Fruit fly (Drosophila melanogaster) whole organism, wandering third instar larva: ENCODE data around the gene Atxn7.

Source experiments
- Abd-B ChIP-seq: fragments of >200 bp; optimal IDR thresholded peaks from 2 replicates; lab custom pipeline; 2017; ENCODE audit warnings: missing biosample characterization, missing genetic modification characterization
- CG32264 ChIP-seq: fragments of 200-800 bp; sonication (Bioruptor generic); optimal IDR thresholded peaks from 2 replicates; lab custom pipeline; 2016; ENCODE audit warnings: missing biosample characterization, missing genetic modification characterization
- CrebA ChIP-seq: fragments of 200-800 bp; sonication (Bioruptor generic); optimal IDR thresholded peaks from 2 replicates; lab custom pipeline; 2016; ENCODE audit warnings: missing biosample characterization, mild to moderate bottlenecking, missing genetic modification characterization, borderline replicate concordance
- Dfd ChIP-seq: fragments of >200 bp; optimal IDR thresholded peaks from 2 replicates; lab custom pipeline; 2017; ENCODE audit warnings: missing biosample characterization, missing genetic modification characterization
- Dif ChIP-seq: fragments of 200-275, 200-300 bp; sonication (Bioruptor generic); optimal IDR thresholded peaks from 2 replicates; lab custom pipeline; 2018; ENCODE audit warnings: missing biosample characterization, missing genetic modification characterization; ENCODE audit not compliant: partially characterized antibody
- HLH106 ChIP-seq: fragments of 200-800 bp; optimal IDR thresholded peaks from 3 replicates; lab custom pipeline; 2019; ENCODE audit warnings: missing biosample characterization, mild to moderate bottlenecking, missing genetic modification characterization, moderate library complexity
- Hr78 ChIP-seq: fragments of >200 bp; optimal IDR thresholded peaks from 2 replicates; lab custom pipeline; 2017; ENCODE audit warnings: missing biosample characterization, missing genetic modification characterization
- Hr83 ChIP-seq: fragments of 200-300 bp; sonication (Bioruptor generic); optimal IDR thresholded peaks from 2 replicates; lab custom pipeline; 2016; ENCODE audit warnings: missing biosample characterization, mild to moderate bottlenecking, missing genetic modification characterization, moderate library complexity; ENCODE audit not compliant: poor library complexity, severe bottlenecking
- Jra ChIP-seq: sonication (Bioruptor generic); optimal IDR thresholded peaks from 2 replicates; lab custom pipeline; 2016; ENCODE audit warnings: missing biosample characterization, missing genetic modification characterization
- Mio ChIP-seq: sonication (Bioruptor generic); optimal IDR thresholded peaks from 2 replicates; lab custom pipeline; 2016; ENCODE audit warnings: missing biosample characterization, missing genetic modification characterization
- N ChIP-seq: fragments of >200 bp; optimal IDR thresholded peaks from 2 replicates; lab custom pipeline; 2018; ENCODE audit warnings: missing biosample characterization, missing external identifiers, missing genetic modification characterization
- OdsH ChIP-seq: fragments of 200-800 bp; sonication (Bioruptor generic); optimal IDR thresholded peaks from 2 replicates; lab custom pipeline; 2016; ENCODE audit warnings: missing biosample characterization, mild to moderate bottlenecking, missing genetic modification characterization
- Sp1 ChIP-seq: fragments of 200-800 bp; sonication (Bioruptor generic); optimal IDR thresholded peaks from 3 replicates; lab custom pipeline; 2019; ENCODE audit warnings: missing biosample characterization, mild to moderate bottlenecking, missing genetic modification characterization, moderate library complexity
- Vsx2 ChIP-seq: fragments of 200-300, 225-300 bp; sonication (Bioruptor generic); optimal IDR thresholded peaks from 2 replicates; lab custom pipeline; 2018; ENCODE audit warnings: missing biosample characterization, missing genetic modification characterization; ENCODE audit not compliant: partially characterized antibody
- dl ChIP-seq, 2 experiments: fragments of 175-275, 200-275 bp in 1 of 2; fragments of 200-275 bp in 1 of 2; sonication (Bioruptor generic); optimal IDR thresholded peaks; lab custom pipeline; 2018; ENCODE audit warnings: mild to moderate bottlenecking in 2 of 2, missing biosample characterization in 2 of 2, missing genetic modification characterization in 2 of 2, moderate library complexity in 2 of 2; ENCODE audit not compliant: partially characterized antibody in 2 of 2, insufficient read depth in 1 of 2
- dmrt93B ChIP-seq: fragments of 200-800 bp; sonication (Bioruptor generic); optimal IDR thresholded peaks from 2 replicates; lab custom pipeline; 2018; ENCODE audit warnings: missing biosample characterization, mild to moderate bottlenecking, missing genetic modification characterization
- dsf ChIP-seq: sonication (Bioruptor generic); optimal IDR thresholded peaks from 2 replicates; lab custom pipeline; 2016; ENCODE audit warnings: missing biosample characterization, missing genetic modification characterization, borderline replicate concordance
- foxo ChIP-seq, 2 experiments: fragments of 200-800 bp; sonication (Bioruptor generic); optimal IDR thresholded peaks; 2 replicates in 1 of 2; 3 replicates in 1 of 2; lab custom pipeline; 2016 to 2017; ENCODE audit warnings: missing biosample characterization in 2 of 2, missing genetic modification characterization in 2 of 2
- fru ChIP-seq: fragments of 200-800 bp; sonication (Bioruptor generic); optimal IDR thresholded peaks from 3 replicates; lab custom pipeline; 2016; ENCODE audit warnings: missing biosample characterization, mild to moderate bottlenecking, missing genetic modification characterization
- h ChIP-seq: fragments of 200-800 bp; sonication (Bioruptor generic); optimal IDR thresholded peaks from 3 replicates; lab custom pipeline; 2016; ENCODE audit warnings: missing biosample characterization, mild to moderate bottlenecking, missing genetic modification characterization
- jim ChIP-seq: fragments of 175-275, 200-325 bp; sonication (Bioruptor generic); optimal IDR thresholded peaks from 2 replicates; lab custom pipeline; 2016; ENCODE audit warnings: missing biosample characterization, mild to moderate bottlenecking, missing genetic modification characterization
- psq ChIP-seq: fragments of 200-800 bp; sonication (Bioruptor generic); optimal IDR thresholded peaks from 3 replicates; lab custom pipeline; 2017; ENCODE audit warnings: missing biosample characterization, mild to moderate bottlenecking, missing genetic modification characterization, moderate library complexity
- sv ChIP-seq: fragments of 200-800 bp; sonication (Bioruptor generic); optimal IDR thresholded peaks from 3 replicates; lab custom pipeline; 2016; ENCODE audit warnings: missing biosample characterization, missing genetic modification characterization
- tai ChIP-seq: sonication (Bioruptor generic); optimal IDR thresholded peaks from 2 replicates; lab custom pipeline; 2016; ENCODE audit warnings: missing biosample characterization, missing genetic modification characterization

Gene Atxn7

dm6 chr2L:2398459-2398858 is 22.8 kb downstream of the Atxn7 start:
- no peak for TF ChIP-seq Jra
- TF ChIP-seq dsf (GFP tag; lab: Kevin White, UChicago), result no peak
- peak in 1 of 2 experiments; percentile 3 for TF ChIP-seq foxo (GFP tag; optimal IDR thresholded peaks at IDR 0.05; lab: Kevin White, UChicago)
- no peak for TF ChIP-seq sv (GFP tag; lab: Kevin White, UChicago)

- TF ChIP-seq CrebA (GFP tag; lab: Kevin White, UChicago) (no peak), OdsH (GFP tag; lab: Kevin White, UChicago) (no peak), Abd-B (GFP tag; lab: Kevin White, UChicago) (no peak), Vsx2 (GFP tag; lab: Kevin White, UChicago) (no peak)
Observed at dm6 chr2L:2399897-2400296, 24.3 kb downstream of the Atxn7 start, which contains the start of gene VGlut. TSS of gene VGlut (plus strand) at chr2L:2400295.

- TF ChIP-seq Hr83 (GFP tag; lab: Kevin White, UChicago) (no peak), foxo (GFP tag; optimal IDR thresholded peaks at IDR 0.05; lab: Kevin White, UChicago) (peak in 1 of 2 experiments; percentile 13)
Observed at dm6 chr2L:2402194-2402593, 26.6 kb downstream of the Atxn7 start.

dm6 chr2L:2404631-2405030 is 29.0 kb downstream of the Atxn7 start:
- TF ChIP-seq OdsH (GFP tag; lab: Kevin White, UChicago), result no peak
- no peak for TF ChIP-seq CG32264 (GFP tag; lab: Kevin White, UChicago)
- peak; percentile 98 for TF ChIP-seq Dfd (GFP tag; lab: Kevin White, UChicago)
- no peak for TF ChIP-seq h
- no peak for TF ChIP-seq Vsx2 (GFP tag; lab: Kevin White, UChicago)

dm6 chr2L:2413093-2413492 is 37.5 kb downstream of the Atxn7 start:
- no peak for TF ChIP-seq dl (GFP tag; optimal IDR thresholded peaks at IDR 0.05; lab: Kevin White, UChicago; ENCODE audit: insufficient read depth in 1 of 2, partially characterized antibody in 2 of 2)
- TF ChIP-seq dsf (GFP tag; lab: Kevin White, UChicago), result no peak
- no peak for TF ChIP-seq Hr78 (GFP tag; lab: Kevin White, UChicago)
- no peak for TF ChIP-seq HLH106
- no peak for TF ChIP-seq Dif (GFP tag; lab: Kevin White, UChicago)
- no peak for TF ChIP-seq tai (GFP tag; lab: Kevin White, UChicago)
- TF ChIP-seq Mio (GFP tag; lab: Kevin White, UChicago), result no peak
- no peak for TF ChIP-seq Dfd (GFP tag; lab: Kevin White, UChicago)
- no peak for TF ChIP-seq Sp1
- no peak for TF ChIP-seq dmrt93B (GFP tag; lab: Kevin White, UChicago)
- TF ChIP-seq fru (GFP tag; lab: Kevin White, UChicago), result no peak
- TF ChIP-seq Hr83 (GFP tag; lab: Kevin White, UChicago), result no peak
- no peak for TF ChIP-seq psq (GFP tag; lab: Kevin White, UChicago)
- TF ChIP-seq, all 38 proteins: peak for 0

dm6 chr2L:2415109-2415508 is 39.5 kb downstream of the Atxn7 start, which contains the start of gene CG18641:
TSS of gene CG18641 (minus strand) at chr2L:2415322.
- TF ChIP-seq fru (GFP tag; lab: Kevin White, UChicago) (no peak), N (GFP tag; lab: Kevin White, UChicago) (no peak)

- TF ChIP-seq Vsx2 (GFP tag; lab: Kevin White, UChicago) (no peak), dmrt93B (GFP tag; lab: Kevin White, UChicago) (no peak), CrebA (GFP tag; lab: Kevin White, UChicago) (no peak), jim (GFP tag; lab: Kevin White, UChicago) (no peak)
Observed at dm6 chr2L:2416620-2417019, 41.0 kb downstream of the Atxn7 start, which contains the start of gene CG31948. TSS of gene CG31948 (minus strand) at chr2L:2416720.
